Fruit fly (Drosophila melanogaster): ENCODE data around the gene CG14143.

CG14143 gene

dm6 chr3L:11089805-11090440 is 44.9 kb upstream of the CG14143 start (continued):
- TF ChIP-seq ranshi (GFP tag; IDR thresholded peaks at IDR 0.05) = peak; percentile 53; the same call in 1 of the 2 replicates
- TF ChIP-seq nom (GFP tag; optimal IDR thresholded peaks at IDR 0.05) = no peak
- peak; percentile 88 for TF ChIP-seq bcd (GFP tag; optimal IDR thresholded peaks at IDR 0.05)
- TF ChIP-seq nerfin-2 (GFP tag; IDR thresholded peaks at IDR 0.05; ENCODE audit: partially characterized antibody) = no peak
- TF ChIP-seq CG13894 (tag; optimal IDR thresholded peaks at IDR 0.05) = no peak
- TF ChIP-seq gem (tag; optimal IDR thresholded peaks at IDR 0.05) = peak; percentile 96
- no peak for TF ChIP-seq Fer2 (tag; optimal IDR thresholded peaks at IDR 0.05)
- peak; percentile 54 for TF ChIP-seq CG9609 (GFP tag; optimal IDR thresholded peaks at IDR 0.05)
- peak; percentile 33; the same call in 1 of the 2 replicates for TF ChIP-seq Lim3 (GFP tag; IDR thresholded peaks at IDR 0.05)
- peak; percentile 34 for TF ChIP-seq en (GFP tag; optimal IDR thresholded peaks at IDR 0.05)
- peak; percentile 90 for TF ChIP-seq CG8388 (GFP tag; optimal IDR thresholded peaks at IDR 0.05)
- peak; percentile 91 for TF ChIP-seq Fer1 (GFP tag; optimal IDR thresholded peaks at IDR 0.05)
- 0 out of 2 replicates have a peak, but pooled peaks have one; percentile 32 for TF ChIP-seq CG31224 (GFP tag; IDR thresholded peaks at IDR 0.05)
- TF ChIP-seq mld (GFP tag; IDR thresholded peaks at IDR 0.05; ENCODE audit: partially characterized antibody) = no peak
- no peak for TF ChIP-seq BEAF-32 (GFP tag; optimal IDR thresholded peaks at IDR 0.05)
- peak; percentile 92 for TF ChIP-seq Six4 (GFP tag; optimal IDR thresholded peaks at IDR 0.05)
- TF ChIP-seq Chrac-16 (GFP tag; optimal IDR thresholded peaks at IDR 0.05) = peak; percentile 91
- peak; percentile 92 for TF ChIP-seq CG13775 (GFP tag; optimal IDR thresholded peaks at IDR 0.05)
- TF ChIP-seq CG7928 (GFP tag; optimal IDR thresholded peaks at IDR 0.05) = peak; percentile 14
- TF ChIP-seq CG15073 (GFP tag; optimal IDR thresholded peaks at IDR 0.05) = peak; percentile 61
- peak; percentile 70 for TF ChIP-seq CG17328 (GFP tag; IDR thresholded peaks at IDR 0.05)
- peak; percentile 56 for TF ChIP-seq Usf (GFP tag; optimal IDR thresholded peaks at IDR 0.05)
- TF ChIP-seq pho (GFP tag; optimal IDR thresholded peaks at IDR 0.05) = peak; percentile 69
- peak; percentile 71 for TF ChIP-seq CG1603 (tag; optimal IDR thresholded peaks at IDR 0.05)
- peak; percentile 95 for TF ChIP-seq CoRest (tag; optimal IDR thresholded peaks at IDR 0.05)
- peak; percentile 67 for TF ChIP-seq CG6654 (GFP tag; optimal IDR thresholded peaks at IDR 0.05)
- TF ChIP-seq CG12299 (tag; optimal IDR thresholded peaks at IDR 0.05) = peak; percentile 80
- peak; percentile 90 for TF ChIP-seq CG2875 (GFP tag; optimal IDR thresholded peaks at IDR 0.05)
- peak; percentile 87 for TF ChIP-seq tap (tag; optimal IDR thresholded peaks at IDR 0.05)
- TF ChIP-seq CG16779 (GFP tag; IDR thresholded peaks at IDR 0.05) = no peak
- TF ChIP-seq H2.0 (GFP tag; IDR thresholded peaks at IDR 0.05) = peak; percentile 54
- TF ChIP-seq CG16815 (GFP tag; optimal IDR thresholded peaks at IDR 0.05) = peak; percentile 86
- TF ChIP-seq pb (GFP tag; optimal IDR thresholded peaks at IDR 0.05) = peak; percentile 34
- TF ChIP-seq tna (GFP tag; IDR thresholded peaks at IDR 0.05; ENCODE audit: partially characterized antibody) = no peak
- peak; percentile 95 for TF ChIP-seq tio (GFP tag; optimal IDR thresholded peaks at IDR 0.05)
- no peak for TF ChIP-seq hbn (GFP tag; IDR thresholded peaks at IDR 0.05; ENCODE audit: partially characterized antibody)
- peak; percentile 94 for TF ChIP-seq CG4424 (GFP tag; optimal IDR thresholded peaks at IDR 0.05)
- peak; percentile 91 for TF ChIP-seq CG17385 (GFP tag; optimal IDR thresholded peaks at IDR 0.05)
- no peak for TF ChIP-seq ftz-f1 (GFP tag; optimal IDR thresholded peaks at IDR 0.05)
- no peak for TF ChIP-seq CG6175 (GFP tag; IDR thresholded peaks at IDR 0.05)
- TF ChIP-seq E2f2 (GFP tag; IDR thresholded peaks at IDR 0.05) = peak; percentile 72
- TF ChIP-seq al (GFP tag; IDR thresholded peaks at IDR 0.05) = peak; percentile 47; the same call in 1 of the 2 replicates
- TF ChIP-seq CG42726 (GFP tag; IDR thresholded peaks at IDR 0.05; ENCODE audit: partially characterized antibody) = no peak
- peak; percentile 82 for TF ChIP-seq CG12236 (GFP tag; optimal IDR thresholded peaks at IDR 0.05)
- no peak for TF ChIP-seq Dref (GFP tag; IDR thresholded peaks at IDR 0.05)
- peak; percentile 91 for TF ChIP-seq CG14710 (tag; optimal IDR thresholded peaks at IDR 0.05)
- TF ChIP-seq bbx (GFP tag; IDR thresholded peaks at IDR 0.05; ENCODE audit: partially characterized antibody) = no peak
- peak in 1 of 2 experiments; percentile 74 for TF ChIP-seq tll (GFP tag; optimal IDR thresholded peaks at IDR 0.05)
- TF ChIP-seq CG12744 (GFP tag; optimal IDR thresholded peaks at IDR 0.05) = peak; percentile 64

All from whole organism, embryonic.